Worm (Caenorhabditis elegans) whole organism, early embryonic: ENCODE results near the gene Y41E3.7.

Experiments used
- B0310.2 ChIP-seq: sonication (generic microtip); optimal IDR thresholded peaks from 2 replicates; lab custom pipeline; 2016; ENCODE audit warnings: mild to moderate bottlenecking, missing genetic modification characterization, missing compliant biosample characterization
- F13C5.2 ChIP-seq: sonication (generic microtip); optimal IDR thresholded peaks from 2 replicates; lab custom pipeline; 2017; ENCODE audit warnings: mild to moderate bottlenecking, missing genetic modification characterization, inconsistent platforms, missing compliant biosample characterization
- aly-1 ChIP-seq: sonication (generic microtip); optimal IDR thresholded peaks from 2 replicates; lab custom pipeline; 2016; ENCODE audit warnings: missing genetic modification characterization, missing compliant biosample characterization
- ama-1 ChIP-seq: fragments of 150-350 bp; optimal IDR thresholded peaks from 2 replicates; lab custom pipeline; 2014
- ceh-13 ChIP-seq: fragments of 200-800 bp; sonication (Bioruptor generic); optimal IDR thresholded peaks from 2 replicates; lab custom pipeline; 2018; ENCODE audit warnings: mild to moderate bottlenecking, missing genetic modification characterization, missing compliant biosample characterization
- ceh-36 ChIP-seq: sonication (generic microtip); optimal IDR thresholded peaks from 2 replicates; lab custom pipeline; 2016; ENCODE audit warnings: missing genetic modification characterization, inconsistent platforms, missing compliant biosample characterization
- ets-7 ChIP-seq: sonication (generic microtip); optimal IDR thresholded peaks from 2 replicates; lab custom pipeline; 2016; ENCODE audit warnings: missing genotype, missing genetic modification characterization, missing compliant biosample characterization
- flt-1 ChIP-seq: fragments of 200-800 bp; sonication (Bioruptor generic); IDR thresholded peaks from 2 replicates; pipeline ENCODE4 v1.3.6; 2022; ENCODE audit warnings: missing genetic modification characterization, missing compliant biosample characterization
- hmbx-1 ChIP-seq: sonication (generic microtip); optimal IDR thresholded peaks from 2 replicates; lab custom pipeline; 2016; ENCODE audit warnings: mild to moderate bottlenecking, missing genetic modification characterization, missing compliant biosample characterization
- hmg-4 ChIP-seq: fragments of 200-800 bp; sonication (Bioruptor generic); optimal IDR thresholded peaks from 2 replicates; lab custom pipeline; 2018; ENCODE audit warnings: mild to moderate bottlenecking, missing genetic modification characterization, missing compliant biosample characterization
- hnd-1 ChIP-seq: sonication (generic microtip); optimal IDR thresholded peaks from 2 replicates; lab custom pipeline; 2016; ENCODE audit warnings: missing genetic modification characterization, missing compliant biosample characterization
- pes-1 ChIP-seq: fragments of 200-800 bp; sonication (Bioruptor generic); IDR thresholded peaks from 2 replicates; pipeline ENCODE4 v1.3.6; 2022; ENCODE audit warnings: missing genetic modification reagents, missing genetic modification characterization, missing compliant biosample characterization
- scrt-1 ChIP-seq: fragments of 200-800 bp; sonication (Bioruptor generic); IDR thresholded peaks from 2 replicates; pipeline ENCODE4 v1.3.6; 2022; ENCODE audit warnings: missing genetic modification characterization, missing compliant biosample characterization
- sea-1 ChIP-seq: fragments of 200-800 bp; sonication (Bioruptor generic); conservative IDR thresholded peaks from 2 replicates; pipeline ENCODE4 v1.3.6; 2022; ENCODE audit warnings: missing genetic modification characterization, missing compliant biosample characterization
- tbx-11 ChIP-seq: fragments of 200-800 bp; sonication (Bioruptor generic); IDR thresholded peaks from 2 replicates; pipeline ENCODE4 v1.3.6; 2022; ENCODE audit warnings: missing genetic modification characterization, missing compliant biosample characterization
- tbx-37 ChIP-seq: fragments of 200-800 bp; sonication (Bioruptor generic); conservative IDR thresholded peaks from 2 replicates; pipeline ENCODE4 v1.3.6; 2022; ENCODE audit warnings: missing genetic modification reagents, missing genetic modification characterization, missing compliant biosample characterization
- tra-4 ChIP-seq: sonication (generic microtip); optimal IDR thresholded peaks from 2 replicates; lab custom pipeline; 2017; ENCODE audit warnings: missing genetic modification characterization, missing compliant biosample characterization

The Y41E3.7 gene

ce11 chrIV:15042159-15042936 lies 28.5 kb downstream of the Y41E3.7 start:
- TF ChIP-seq hmg-4 (no peak), ama-1 (peak; percentile 36), hmbx-1 (tag; lab: Kevin White, UChicago) (no peak), sea-1 (no peak), B0310.2 (tag; lab: Kevin White, UChicago) (no peak), pes-1 (no peak)

DNA sequence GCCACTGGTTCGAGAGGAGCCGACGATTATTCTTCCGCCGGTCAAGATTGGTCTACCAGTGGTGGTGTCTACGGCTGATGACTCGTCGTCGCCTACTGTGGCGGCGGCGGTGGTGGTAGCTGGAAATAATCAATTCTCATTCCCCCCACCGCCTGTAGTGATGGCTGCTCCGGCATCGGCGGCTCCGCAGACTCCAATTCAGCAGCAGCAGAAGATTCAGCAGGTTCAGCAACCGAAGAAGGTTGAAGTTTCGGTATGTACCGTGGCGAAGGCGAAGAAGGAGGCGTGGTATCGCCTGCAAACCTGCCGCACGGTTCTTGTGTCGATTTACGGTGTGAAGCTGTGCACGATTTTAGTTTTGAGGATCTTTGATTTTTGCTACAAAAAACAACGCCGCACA lies 32.3 kb downstream of the Y41E3.7 start:
- TF ChIP-seq scrt-1 (GFP tag; lab: Robert Waterston, UW) (no peak), sea-1 (no peak; the same call in 1 of the 2 replicates), ceh-36 (tag; lab: Kevin White, UChicago) (no peak), tbx-37 (GFP tag; lab: Robert Waterston, UW) (no peak), aly-1 (no peak), hmg-4 (no peak), hnd-1 (no peak), tra-4 (tag; lab: Kevin White, UChicago) (no peak), B0310.2 (tag; lab: Kevin White, UChicago) (no peak), ets-7 (tag; lab: Kevin White, UChicago) (no peak), tbx-11 (GFP tag; lab: Robert Waterston, UW) (no peak), flt-1 (GFP tag; lab: Robert Waterston, UW) (no peak), ama-1 (no peak), ceh-13 (GFP tag; lab: Kevin White, UChicago) (no peak), pes-1 (no peak), hmbx-1 (tag; lab: Kevin White, UChicago) (no peak)

ce11 chrIV:15049288-15050094 lies 35.7 kb downstream of the Y41E3.7 start:
- no peak for TF ChIP-seq hmg-4
- TF ChIP-seq ama-1 = peak; percentile 91

DNA sequence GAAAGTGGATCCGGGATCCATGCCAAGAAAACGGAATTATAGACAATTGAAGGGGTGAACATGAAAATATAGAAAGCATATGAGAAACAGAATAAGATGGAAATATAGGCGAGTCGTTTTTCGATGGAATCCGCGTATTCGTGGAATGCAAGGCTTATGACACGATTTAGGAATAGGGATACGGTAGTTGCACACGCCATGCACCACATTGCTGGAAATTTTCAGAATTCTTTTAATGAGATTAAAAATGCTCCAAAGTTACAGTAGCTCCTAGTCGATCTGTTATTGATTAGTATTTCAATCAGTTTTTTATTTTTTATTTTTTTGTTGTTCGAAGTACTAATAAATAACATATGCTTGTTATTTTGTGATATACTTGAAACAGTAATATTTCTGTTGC lies 37.2 kb downstream of the Y41E3.7 start:
- no peak for TF ChIP-seq hnd-1
- no peak for TF ChIP-seq F13C5.2 (tag; lab: Kevin White, UChicago)
- no peak for TF ChIP-seq tbx-37 (GFP tag; lab: Robert Waterston, UW)
- no peak for TF ChIP-seq sea-1
- no peak for TF ChIP-seq tbx-11 (GFP tag; lab: Robert Waterston, UW)
- TF ChIP-seq aly-1 = no peak
- TF ChIP-seq hmg-4 = no peak
- TF ChIP-seq flt-1 (GFP tag; lab: Robert Waterston, UW) = no peak
- TF ChIP-seq scrt-1 (GFP tag; lab: Robert Waterston, UW) = no peak
- no peak for TF ChIP-seq B0310.2 (tag; lab: Kevin White, UChicago)
- TF ChIP-seq pes-1 = no peak
- no peak for TF ChIP-seq tra-4 (tag; lab: Kevin White, UChicago)
- TF ChIP-seq ceh-13 (GFP tag; lab: Kevin White, UChicago) = no peak
- TF ChIP-seq ets-7 (tag; lab: Kevin White, UChicago) = no peak
- TF ChIP-seq hmbx-1 (tag; lab: Kevin White, UChicago) = no peak
- TF ChIP-seq ama-1 = no peak

DNA sequence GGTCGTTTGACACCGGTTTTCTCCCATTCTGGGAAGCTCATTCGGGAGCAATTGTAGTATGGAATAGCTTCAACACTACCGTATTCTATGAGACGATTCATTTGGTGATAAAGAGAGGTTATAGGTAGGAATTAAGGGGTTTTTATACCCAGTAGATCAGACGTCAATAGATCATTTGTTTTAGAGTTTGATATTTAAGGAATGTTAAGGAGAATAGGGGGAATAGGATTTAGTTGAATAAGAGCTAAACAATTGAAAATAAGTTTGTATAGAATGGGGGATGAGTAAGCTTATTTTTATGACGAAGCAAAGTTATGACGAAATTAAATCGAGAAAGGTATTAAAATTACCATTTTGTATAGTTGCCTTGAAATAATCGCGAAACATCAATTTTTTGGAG lies 39.4 kb downstream of the Y41E3.7 start, which contains the start of gene srt-47:
TSS of gene srt-47 (minus strand) at position 101 of the 400 bp plus-strand sequence.
- TF ChIP-seq hmg-4 = no peak
- no peak for TF ChIP-seq hnd-1
- TF ChIP-seq ceh-36 (tag; lab: Kevin White, UChicago) = no peak
- no peak for TF ChIP-seq B0310.2 (tag; lab: Kevin White, UChicago)
- no peak for TF ChIP-seq hmbx-1 (tag; lab: Kevin White, UChicago)
- TF ChIP-seq sea-1 = no peak
- TF ChIP-seq ets-7 (tag; lab: Kevin White, UChicago) = no peak
- TF ChIP-seq scrt-1 (GFP tag; lab: Robert Waterston, UW) = no peak
- no peak for TF ChIP-seq pes-1
- TF ChIP-seq tbx-37 (GFP tag; lab: Robert Waterston, UW) = no peak
- no peak for TF ChIP-seq tra-4 (tag; lab: Kevin White, UChicago)
- TF ChIP-seq ama-1 = no peak
- TF ChIP-seq F13C5.2 (tag; lab: Kevin White, UChicago) = no peak
- no peak for TF ChIP-seq tbx-11 (GFP tag; lab: Robert Waterston, UW)
- TF ChIP-seq aly-1 = no peak
- no peak for TF ChIP-seq flt-1 (GFP tag; lab: Robert Waterston, UW)

- TF ChIP-seq flt-1 (GFP tag; lab: Robert Waterston, UW) (no peak), ceh-36 (tag; lab: Kevin White, UChicago) (no peak), ama-1 (no peak), B0310.2 (tag; lab: Kevin White, UChicago) (no peak), ceh-13 (GFP tag; lab: Kevin White, UChicago) (no peak), aly-1 (no peak), tbx-37 (GFP tag; lab: Robert Waterston, UW) (no peak), sea-1 (no peak), scrt-1 (GFP tag; lab: Robert Waterston, UW) (no peak), tbx-11 (GFP tag; lab: Robert Waterston, UW) (no peak), F13C5.2 (tag; lab: Kevin White, UChicago) (no peak), ets-7 (tag; lab: Kevin White, UChicago) (no peak), hmbx-1 (tag; lab: Kevin White, UChicago) (no peak), tra-4 (tag; lab: Kevin White, UChicago) (no peak)
Measured at ce11 chrIV:15056081-15056586, 42.3 kb downstream of the Y41E3.7 start, which contains the start of gene Y41E3.19. Gene Y41E3.19, plus strand, starts transcription at chrIV:15056131.

- TF ChIP-seq hmg-4 = no peak
- no peak for TF ChIP-seq B0310.2 (tag; lab: Kevin White, UChicago)
- no peak for TF ChIP-seq tbx-11 (GFP tag; lab: Robert Waterston, UW)
- no peak for TF ChIP-seq hmbx-1 (tag; lab: Kevin White, UChicago)
- TF ChIP-seq tbx-37 (GFP tag; lab: Robert Waterston, UW) = no peak
- no peak for TF ChIP-seq hnd-1
- TF ChIP-seq tra-4 (tag; lab: Kevin White, UChicago) = no peak
- TF ChIP-seq scrt-1 (GFP tag; lab: Robert Waterston, UW) = no peak
- no peak for TF ChIP-seq ceh-36 (tag; lab: Kevin White, UChicago)
- no peak for TF ChIP-seq aly-1
- TF ChIP-seq flt-1 (GFP tag; lab: Robert Waterston, UW) = no peak
- TF ChIP-seq ceh-13 (GFP tag; lab: Kevin White, UChicago) = no peak
- no peak for TF ChIP-seq ets-7 (tag; lab: Kevin White, UChicago)
- no peak for TF ChIP-seq sea-1
- no peak for TF ChIP-seq F13C5.2 (tag; lab: Kevin White, UChicago)
- no peak for TF ChIP-seq pes-1
- no peak for TF ChIP-seq ama-1
Measured at ce11 chrIV:15057994-15058393, 44.2 kb downstream of the Y41E3.7 start, which contains the start of gene Y41E3.13. Gene Y41E3.13, plus strand, starts transcription at chrIV:15058294.
